Worm (Caenorhabditis elegans) whole organism, L2 larva: ENCODE data around the gene Y37D8A.8.

Experiments used
- nhr-21 ChIP-seq: fragments of 150-350 bp; optimal IDR thresholded peaks from 2 replicates; lab custom pipeline; 2014; ENCODE audit warnings: missing biosample characterization, missing genetic modification characterization
- snpc-4 ChIP-seq: fragments of 150-350 bp; optimal IDR thresholded peaks from 2 replicates; lab custom pipeline; 2014; ENCODE audit warnings: missing biosample characterization, missing genetic modification characterization
- unc-39 ChIP-seq: fragments of 150-350 bp; optimal IDR thresholded peaks from 2 replicates; lab custom pipeline; 2014; ENCODE audit warnings: missing biosample characterization, missing genetic modification characterization
- unc-62 ChIP-seq: fragments of 150-350 bp; optimal IDR thresholded peaks from 2 replicates; lab custom pipeline; 2014; ENCODE audit warnings: missing biosample characterization, missing genetic modification reagents, missing genetic modification characterization

DNA sequence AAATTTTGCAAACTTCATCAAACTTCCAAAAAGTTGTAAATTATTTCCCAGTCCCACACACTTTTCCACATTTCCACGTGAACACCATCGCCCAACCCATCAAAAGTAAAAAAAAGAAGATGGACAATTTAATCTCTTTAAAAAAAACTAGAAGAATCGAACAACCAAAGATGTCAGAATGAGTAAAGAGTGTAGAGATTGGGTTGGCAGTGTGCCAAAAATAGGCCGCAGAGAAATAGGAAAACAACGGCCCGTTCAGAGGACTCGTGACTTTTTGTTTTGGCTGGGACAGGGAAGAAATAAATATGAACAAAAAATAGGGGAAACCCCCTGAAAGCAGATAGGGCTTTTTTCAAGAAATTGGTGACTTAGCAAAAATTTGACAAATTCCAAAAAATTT lies 21.9 kb upstream of the Y37D8A.8 start:
- TF ChIP-seq nhr-21 (tag; lab: Kevin White, UChicago) (no peak), unc-62 (no peak), snpc-4 (tag; lab: Kevin White, UChicago) (no peak), unc-39 (tag; lab: Kevin White, UChicago) (no peak)
